Fruit fly (Drosophila melanogaster) whole organism, prepupa: ENCODE results near the gene mthl1.

Experiments used
- Blimp-1 ChIP-seq: fragments of 200-800 bp; sonication (Bioruptor generic); optimal IDR thresholded peaks from 3 replicates; lab custom pipeline; 2017; ENCODE audit warnings: missing biosample characterization, missing genetic modification characterization, mild to moderate bottlenecking, moderate library complexity, missing genetic modification reagents
- CG10631 ChIP-seq: fragments of 200-800 bp; sonication (Bioruptor generic); optimal IDR thresholded peaks from 2 replicates; lab custom pipeline; 2016; ENCODE audit warnings: missing biosample characterization, missing genetic modification characterization
- CG10669 ChIP-seq: fragments of 200-800 bp; sonication (Bioruptor generic); optimal IDR thresholded peaks from 3 replicates; lab custom pipeline; 2018; ENCODE audit warnings: missing biosample characterization, mild to moderate bottlenecking, missing genetic modification characterization, moderate library complexity
- CG11294 ChIP-seq: fragments of 200-800 bp; sonication (Bioruptor generic); IDR thresholded peaks from 2 replicates; pipeline ENCODE4 v1.3.6; 2022; ENCODE audit warnings: missing biosample characterization, missing genetic modification characterization
- CG11762 ChIP-seq: fragments of 200-800 bp; sonication (Bioruptor generic); optimal IDR thresholded peaks from 3 replicates; lab custom pipeline; 2016; ENCODE audit warnings: missing biosample characterization, missing genetic modification characterization; ENCODE audit not compliant: insufficient read depth
- CG11902 ChIP-seq: fragments of 200-800 bp; sonication (Bioruptor generic); optimal IDR thresholded peaks from 3 replicates; lab custom pipeline; 2016; ENCODE audit warnings: missing biosample characterization, missing genetic modification characterization
- CG15336 ChIP-seq: fragments of 200-800 bp; sonication (Bioruptor generic); IDR thresholded peaks from 2 replicates; pipeline ENCODE4 v1.3.6; 2022; ENCODE audit warnings: missing biosample characterization, missing genetic modification characterization
- CG1621 ChIP-seq: fragments of 200-800 bp; sonication (Bioruptor generic); optimal IDR thresholded peaks from 3 replicates; lab custom pipeline; 2018; ENCODE audit warnings: missing biosample characterization, mild to moderate bottlenecking, missing genetic modification characterization
- CG16779 ChIP-seq: fragments of 200-800 bp; sonication (Bioruptor generic); optimal IDR thresholded peaks from 3 replicates; lab custom pipeline; 2017; ENCODE audit warnings: missing biosample characterization, mild to moderate bottlenecking, missing genetic modification characterization
- CG3032 ChIP-seq: fragments of 200-800 bp; optimal IDR thresholded peaks from 2 replicates; lab custom pipeline; 2019; ENCODE audit warnings: missing biosample characterization, mild to moderate bottlenecking, missing genetic modification characterization, moderate library complexity
- CG31627 ChIP-seq: fragments of 200-800 bp; sonication (Bioruptor generic); optimal IDR thresholded peaks from 3 replicates; lab custom pipeline; 2016; ENCODE audit warnings: missing biosample characterization, missing genetic modification characterization
- CG34406 ChIP-seq: fragments of 200-800 bp; sonication (Bioruptor generic); optimal IDR thresholded peaks from 3 replicates; lab custom pipeline; 2016; ENCODE audit warnings: missing biosample characterization, missing genetic modification characterization
- CG3919 ChIP-seq: fragments of 200-800 bp; sonication (Bioruptor generic); optimal IDR thresholded peaks from 3 replicates; lab custom pipeline; 2016; ENCODE audit warnings: missing biosample characterization, missing genetic modification characterization
- CG4318 ChIP-seq: fragments of 200-800 bp; sonication (Bioruptor generic); optimal IDR thresholded peaks from 3 replicates; lab custom pipeline; 2017; ENCODE audit warnings: missing biosample characterization, mild to moderate bottlenecking, missing genetic modification characterization
- CG6163 ChIP-seq: fragments of 200-800 bp; sonication (Bioruptor generic); IDR thresholded peaks from 3 replicates; pipeline ENCODE4 v1.3.6; 2022; ENCODE audit warnings: missing biosample characterization, missing genetic modification characterization
- CG6808 ChIP-seq: fragments of 200-800 bp; sonication (Bioruptor generic); optimal IDR thresholded peaks from 3 replicates; lab custom pipeline; 2017; ENCODE audit warnings: missing biosample characterization, missing genetic modification characterization, mild to moderate bottlenecking, moderate library complexity, missing genetic modification reagents
- CG7368 ChIP-seq: fragments of 200-800 bp; sonication (Bioruptor generic); optimal IDR thresholded peaks from 3 replicates; lab custom pipeline; 2016; ENCODE audit warnings: missing biosample characterization, missing genetic modification characterization
- CG8319 ChIP-seq: fragments of 200-800 bp; sonication (Bioruptor generic); optimal IDR thresholded peaks from 3 replicates; lab custom pipeline; 2016; ENCODE audit warnings: missing biosample characterization, missing genetic modification characterization
- CG8632 ChIP-seq: fragments of 200-800 bp; sonication (Bioruptor generic); optimal IDR thresholded peaks from 3 replicates; lab custom pipeline; 2016; ENCODE audit warnings: missing biosample characterization, missing genetic modification characterization
- CG9139 ChIP-seq: fragments of 200-800 bp; sonication (Bioruptor generic); optimal IDR thresholded peaks from 3 replicates; lab custom pipeline; 2017; ENCODE audit warnings: missing biosample characterization, mild to moderate bottlenecking, missing genetic modification characterization
- Eip78C ChIP-seq: fragments of 200-800 bp; sonication (Bioruptor generic); peaks from one replicate; lab custom pipeline; 2016; ENCODE audit warnings: missing biosample characterization, missing genetic modification characterization
- Eip93F ChIP-seq: fragments of 200-800 bp; sonication (Bioruptor generic); optimal IDR thresholded peaks from 2 replicates; lab custom pipeline; 2016; ENCODE audit warnings: missing biosample characterization, mild to moderate bottlenecking, missing genetic modification characterization
- Ets21C ChIP-seq: fragments of 200-800 bp; sonication (Bioruptor generic); optimal IDR thresholded peaks from 3 replicates; lab custom pipeline; 2016; ENCODE audit warnings: missing biosample characterization, missing genetic modification characterization
- Ets96B ChIP-seq: fragments of 200-800 bp; optimal IDR thresholded peaks from 2 replicates; lab custom pipeline; 2019; ENCODE audit warnings: missing biosample characterization, mild to moderate bottlenecking, missing genetic modification characterization, moderate library complexity
- Hr39 ChIP-seq: fragments of 200-800 bp; sonication (Bioruptor generic); optimal IDR thresholded peaks from 2 replicates; lab custom pipeline; 2016; ENCODE audit warnings: missing biosample characterization, missing genetic modification characterization
- Hr4 ChIP-seq: fragments of 200-800 bp; sonication (Bioruptor generic); optimal IDR thresholded peaks from 3 replicates; lab custom pipeline; 2016; ENCODE audit warnings: missing biosample characterization, missing genetic modification characterization
- Lpt ChIP-seq: fragments of 200-800 bp; sonication (Bioruptor generic); optimal IDR thresholded peaks from 3 replicates; lab custom pipeline; 2016; ENCODE audit warnings: missing biosample characterization, missing genetic modification characterization
- Met ChIP-seq: fragments of 200-800 bp; sonication (Bioruptor generic); optimal IDR thresholded peaks from 3 replicates; lab custom pipeline; 2016; ENCODE audit warnings: missing biosample characterization, missing genetic modification characterization
- OdsH ChIP-seq: fragments of 200-800 bp; sonication (Bioruptor generic); optimal IDR thresholded peaks from 3 replicates; lab custom pipeline; 2016; ENCODE audit warnings: missing biosample characterization, missing genetic modification characterization
- Smox ChIP-seq: fragments of 200-800 bp; sonication (Bioruptor generic); optimal IDR thresholded peaks from 3 replicates; lab custom pipeline; 2016; ENCODE audit warnings: missing biosample characterization, missing genetic modification characterization
- Sox102F ChIP-seq: fragments of 200-800 bp; sonication (Bioruptor generic); optimal IDR thresholded peaks from 2 replicates; lab custom pipeline; 2016; ENCODE audit warnings: missing biosample characterization, mild to moderate bottlenecking, missing genetic modification characterization
- Sox15 ChIP-seq: fragments of 200-800 bp; sonication (Bioruptor generic); optimal IDR thresholded peaks from 3 replicates; lab custom pipeline; 2016; ENCODE audit warnings: missing biosample characterization, missing genetic modification characterization
- achi ChIP-seq: fragments of 200-800 bp; sonication (Bioruptor generic); optimal IDR thresholded peaks from 3 replicates; lab custom pipeline; 2016; ENCODE audit warnings: missing biosample characterization, missing genetic modification characterization
- acj6 ChIP-seq: fragments of 200-800 bp; sonication (Bioruptor generic); optimal IDR thresholded peaks from 3 replicates; lab custom pipeline; 2016; ENCODE audit warnings: missing biosample characterization, missing genetic modification characterization
- cyc ChIP-seq: fragments of 200-800 bp; sonication (Bioruptor generic); optimal IDR thresholded peaks from 3 replicates; lab custom pipeline; 2016; ENCODE audit warnings: missing biosample characterization, missing genetic modification characterization
- dac ChIP-seq: fragments of 200-800 bp; sonication (Bioruptor generic); optimal IDR thresholded peaks from 2 replicates; lab custom pipeline; 2017; ENCODE audit warnings: missing biosample characterization, mild to moderate bottlenecking, missing genetic modification characterization
- eg ChIP-seq: fragments of 200-800 bp; sonication (Bioruptor generic); IDR thresholded peaks from 3 replicates; pipeline ENCODE4 v1.3.6; 2022; ENCODE audit warnings: missing biosample characterization, missing genetic modification characterization
- fd59A ChIP-seq: fragments of 200-800 bp; sonication (Bioruptor generic); optimal IDR thresholded peaks from 2 replicates; lab custom pipeline; 2017; ENCODE audit warnings: missing biosample characterization, mild to moderate bottlenecking, missing genetic modification characterization, missing genetic modification reagents
- fd85E ChIP-seq: fragments of 200-800 bp; sonication (Bioruptor generic); optimal IDR thresholded peaks from 3 replicates; lab custom pipeline; 2016; ENCODE audit warnings: missing biosample characterization, missing genetic modification characterization
- fkh ChIP-seq: fragments of 200-800 bp; sonication (Bioruptor generic); optimal IDR thresholded peaks from 3 replicates; lab custom pipeline; 2017; ENCODE audit warnings: missing biosample characterization, mild to moderate bottlenecking, missing genetic modification characterization, moderate library complexity
- net ChIP-seq: fragments of 200-800 bp; sonication (Bioruptor generic); optimal IDR thresholded peaks from 3 replicates; lab custom pipeline; 2016; ENCODE audit warnings: missing biosample characterization, missing genetic modification characterization
- pdm3 ChIP-seq: fragments of 200-800 bp; sonication (Bioruptor generic); optimal IDR thresholded peaks from 3 replicates; lab custom pipeline; 2016; ENCODE audit warnings: missing biosample characterization, missing genetic modification characterization
- ss ChIP-seq, 2 experiments: fragments of 200-800 bp; sonication (Bioruptor generic); optimal IDR thresholded peaks; 2 replicates in 1 of 2; 3 replicates in 1 of 2; lab custom pipeline; 2017 to 2018; ENCODE audit warnings: mild to moderate bottlenecking in 2 of 2, missing biosample characterization in 2 of 2, missing genetic modification characterization in 2 of 2, moderate library complexity in 1 of 2
- svp ChIP-seq: fragments of 200-800 bp; sonication (Bioruptor generic); peaks from one replicate; lab custom pipeline; 2016; ENCODE audit warnings: missing biosample characterization, missing genetic modification characterization
- topi ChIP-seq: fragments of 200-800 bp; sonication (Bioruptor generic); optimal IDR thresholded peaks from 3 replicates; lab custom pipeline; 2016; ENCODE audit warnings: missing biosample characterization, missing genetic modification characterization
- vri ChIP-seq: fragments of 200-800 bp; sonication (Bioruptor generic); optimal IDR thresholded peaks from 3 replicates; lab custom pipeline; 2016; ENCODE audit warnings: missing biosample characterization, mild to moderate bottlenecking, missing genetic modification characterization

Gene mthl1

DNA sequence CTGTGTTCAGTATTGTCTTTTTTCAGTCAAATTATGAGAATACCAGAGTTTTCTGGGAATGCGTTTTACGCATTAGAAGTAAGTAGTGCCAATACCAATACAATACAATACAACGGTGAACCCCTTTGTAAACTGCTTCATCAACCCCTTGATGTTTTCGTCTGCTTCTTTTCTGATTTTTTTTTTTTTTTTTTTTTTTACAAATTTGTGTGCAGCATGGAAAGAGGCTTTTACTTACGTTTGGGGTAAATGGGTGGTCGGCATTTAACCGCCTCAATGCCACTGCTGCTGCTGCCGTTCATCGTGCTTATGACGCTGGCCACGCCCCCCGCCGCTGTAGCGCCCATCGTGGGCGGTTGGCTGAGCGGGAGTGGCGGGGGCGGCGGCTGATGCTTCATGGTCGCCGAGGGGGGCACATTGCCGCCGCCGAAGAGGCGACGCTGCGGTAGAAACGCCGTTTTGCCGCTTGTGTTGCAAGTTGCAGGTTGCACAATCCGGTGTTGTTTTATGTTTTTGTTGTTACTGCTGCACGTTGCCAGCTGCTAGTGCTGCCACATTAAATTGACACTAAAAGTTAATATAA, 53.1 kb downstream of the mthl1 start:
- TF ChIP-seq CG16779 (tag; lab: Kevin White, UChicago) (no peak), CG1621 (tag; lab: Kevin White, UChicago) (no peak), fd59A (GFP tag; lab: Kevin White, UChicago) (no peak), Ets21C (GFP tag; lab: Kevin White, UChicago) (no peak), Sox15 (GFP tag; lab: Kevin White, UChicago) (no peak), CG7368 (GFP tag; lab: Kevin White, UChicago) (no peak)

DNA sequence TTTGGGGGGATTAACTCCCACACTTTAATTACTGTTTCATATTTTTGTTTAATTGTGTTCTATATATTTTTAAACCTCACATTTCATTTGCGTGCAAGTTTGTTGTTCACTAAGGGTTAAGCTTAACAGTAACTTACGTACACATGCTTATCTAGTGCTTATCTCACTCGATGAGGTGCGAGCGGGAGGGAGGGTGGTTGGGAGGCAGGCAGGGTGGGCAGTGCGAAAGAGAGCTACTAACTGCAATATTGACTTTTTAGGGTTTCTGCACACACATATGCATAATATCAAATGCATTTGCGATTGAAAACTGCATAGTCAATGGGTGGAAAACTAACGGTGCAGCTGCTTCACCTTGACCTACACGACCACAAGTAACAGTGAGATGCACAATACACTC, 53.7 kb downstream of the mthl1 start:
- TF ChIP-seq Lpt (GFP tag; lab: Kevin White, UChicago) (peak; percentile 4), CG11902 (GFP tag; lab: Kevin White, UChicago) (no peak), fkh (GFP tag; lab: Kevin White, UChicago) (peak; percentile 5), CG8632 (GFP tag; lab: Kevin White, UChicago) (no peak), Ets21C (GFP tag; lab: Kevin White, UChicago) (no peak), Hr4 (no peak), Ets96B (tag; lab: Kevin White, UChicago) (no peak), CG6163 (no peak), acj6 (no peak), OdsH (GFP tag; lab: Kevin White, UChicago) (no peak), vri (GFP tag; lab: Kevin White, UChicago) (no peak), CG3032 (tag; lab: Kevin White, UChicago) (no peak), CG4318 (GFP tag; lab: Kevin White, UChicago) (no peak), pdm3 (GFP tag; lab: Kevin White, UChicago) (no peak), Blimp-1 (GFP tag; lab: Kevin White, UChicago) (no peak), Sox15 (GFP tag; lab: Kevin White, UChicago) (no peak), CG1621 (tag; lab: Kevin White, UChicago) (no peak), Eip78C (peak; percentile 53), CG11762 (GFP tag; lab: Kevin White, UChicago) (no peak), CG34406 (GFP tag; lab: Kevin White, UChicago) (no peak), achi (peak; percentile 19), CG6808 (GFP tag; lab: Kevin White, UChicago) (no peak), CG10669 (no peak), Eip93F (GFP tag; lab: Kevin White, UChicago) (no peak), eg (GFP tag; lab: Robert Waterston, UW) (peak; percentile 31; the same call in 1 of the 3 replicates), cyc (GFP tag; lab: Kevin White, UChicago) (no peak), CG10631 (GFP tag; lab: Kevin White, UChicago) (no peak), CG3919 (GFP tag; lab: Kevin White, UChicago) (no peak), Met (GFP tag; lab: Kevin White, UChicago) (no peak), Sox102F (GFP tag; lab: Kevin White, UChicago) (no peak), net (GFP tag; lab: Kevin White, UChicago) (no peak), fd59A (GFP tag; lab: Kevin White, UChicago) (no peak), topi (no peak), CG11294 (no peak), Hr39 (GFP tag; lab: Kevin White, UChicago) (no peak), dac (GFP tag; lab: Kevin White, UChicago) (no peak), ss (GFP tag; optimal IDR thresholded peaks at IDR 0.05; lab: Kevin White, UChicago) (no peak), fd85E (GFP tag; lab: Kevin White, UChicago) (no peak), Smox (GFP tag; lab: Kevin White, UChicago) (no peak), CG9139 (GFP tag; lab: Kevin White, UChicago) (no peak), CG31627 (no peak), CG8319 (GFP tag; lab: Kevin White, UChicago) (no peak), svp (peak; percentile 36), CG15336 (GFP tag; lab: Robert Waterston, UW) (no peak)
